Fruit fly (Drosophila melanogaster): ENCODE measurements around the gene Slc25A46a.

DNA sequence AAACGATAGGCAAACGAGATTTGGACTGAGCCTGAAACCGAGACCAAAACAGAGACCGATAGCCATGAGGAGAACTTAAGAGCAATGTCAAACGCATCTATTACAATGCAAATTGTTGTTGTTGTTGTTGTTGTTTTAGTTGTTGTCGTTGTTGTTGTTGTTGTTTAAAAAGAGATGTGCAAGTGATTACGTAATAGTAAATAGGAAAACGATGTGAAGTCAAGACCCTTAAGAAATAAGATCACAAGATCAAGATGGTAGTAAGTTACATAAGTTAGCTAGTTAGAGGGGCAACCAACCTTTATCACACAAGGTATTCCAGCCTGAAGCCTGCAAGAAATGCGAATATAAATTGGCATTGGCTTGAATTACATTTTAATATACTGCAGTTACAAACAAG, 33.5 kb upstream of the Slc25A46a start:
- TF ChIP-seq Mnt (GFP tag; optimal IDR thresholded peaks at IDR 0.05): no peak
- TF ChIP-seq Crg-1 (GFP tag; optimal IDR thresholded peaks at IDR 0.05): no peak
- no peak for TF ChIP-seq CG7045 (GFP tag; optimal IDR thresholded peaks at IDR 0.05)
- TF ChIP-seq cic (GFP tag; optimal IDR thresholded peaks at IDR 0.05): no peak
- no peak for TF ChIP-seq Hr96 (GFP tag; optimal IDR thresholded peaks at IDR 0.05)
- TF ChIP-seq tj (GFP tag; optimal IDR thresholded peaks at IDR 0.05): no peak
- TF ChIP-seq CG11617 (GFP tag; optimal IDR thresholded peaks at IDR 0.05): no peak
